Fruit fly (Drosophila melanogaster) whole organism, embryonic: ENCODE results near the gene Glt.

Source experiments
- Adf1 ChIP-seq: fragments of 200-800 bp; sonication (Bioruptor generic); IDR thresholded peaks from 2 replicates; pipeline ENCODE4 v1.3.6; 2022; ENCODE audit warnings: missing biosample characterization, missing genetic modification characterization
- Antp ChIP-seq: fragments of 200-800 bp; sonication (Bioruptor generic); optimal IDR thresholded peaks from 3 replicates; lab custom pipeline; 2016; ENCODE audit warnings: missing biosample characterization, missing genetic modification characterization
- CG10147 ChIP-seq: fragments of 200-800 bp; sonication (Bioruptor generic); optimal IDR thresholded peaks from 2 replicates; lab custom pipeline; 2019; ENCODE audit warnings: missing biosample characterization, mild to moderate bottlenecking, missing genetic modification characterization, moderate library complexity
- CG11085 ChIP-seq: fragments of 200-800 bp; sonication (Bioruptor generic); IDR thresholded peaks from 2 replicates; pipeline ENCODE4 v1.3.6; 2022; ENCODE audit warnings: missing biosample characterization, missing genetic modification characterization
- CG11093 ChIP-seq: fragments of 200-800 bp; sonication (Bioruptor generic); IDR thresholded peaks from 3 replicates; pipeline ENCODE4 v1.3.6; 2022; ENCODE audit warnings: missing biosample characterization, missing genetic modification characterization
- CG13894 ChIP-seq: fragments of 200-800 bp; sonication (Bioruptor generic); optimal IDR thresholded peaks from 3 replicates; lab custom pipeline; 2018; ENCODE audit warnings: missing biosample characterization, mild to moderate bottlenecking, missing genetic modification characterization, moderate library complexity
- CG14860 ChIP-seq: fragments of 200-800 bp; sonication (Bioruptor generic); IDR thresholded peaks from 3 replicates; pipeline ENCODE4 v1.3.6; 2022; ENCODE audit warnings: missing biosample characterization, missing genetic modification characterization; ENCODE audit not compliant: partially characterized antibody
- CG16779 ChIP-seq: fragments of 200-800 bp; sonication (Bioruptor generic); IDR thresholded peaks from 2 replicates; pipeline ENCODE4 v1.3.6; 2022; ENCODE audit warnings: missing biosample characterization, missing genetic modification characterization
- CG17361 ChIP-seq: fragments of 200-800 bp; sonication (Bioruptor generic); IDR thresholded peaks from 3 replicates; pipeline ENCODE4 v1.3.6; 2022; ENCODE audit warnings: missing biosample characterization, missing genetic modification characterization
- CG17612 ChIP-seq: fragments of 200-800 bp; sonication (Bioruptor generic); IDR thresholded peaks from 2 replicates; pipeline ENCODE4 v1.3.6; 2022; ENCODE audit warnings: missing biosample characterization, missing genetic modification characterization
- CG18476 ChIP-seq: fragments of 200-800 bp; sonication (Bioruptor generic); optimal IDR thresholded peaks from 2 replicates; lab custom pipeline; 2016; ENCODE audit warnings: missing biosample characterization, mild to moderate bottlenecking, missing genetic modification characterization
- CG18599 ChIP-seq: fragments of 200-800 bp; sonication (Bioruptor generic); optimal IDR thresholded peaks from 3 replicates; lab custom pipeline; 2017; ENCODE audit warnings: missing biosample characterization, missing genetic modification characterization, mild to moderate bottlenecking, moderate library complexity, missing genetic modification reagents
- CG18619 ChIP-seq: fragments of 200-800 bp; sonication (Bioruptor generic); optimal IDR thresholded peaks from 3 replicates; lab custom pipeline; 2017; ENCODE audit warnings: missing biosample characterization, mild to moderate bottlenecking, missing genetic modification characterization
- CG2129 ChIP-seq: fragments of 200-800 bp; sonication (Bioruptor generic); IDR thresholded peaks from 2 replicates; pipeline ENCODE4 v1.3.6; 2022; ENCODE audit warnings: missing biosample characterization, missing genetic modification characterization; ENCODE audit not compliant: partially characterized antibody
- CG30403 ChIP-seq: fragments of 200-800 bp; sonication (Bioruptor generic); optimal IDR thresholded peaks from 3 replicates; lab custom pipeline; 2016; ENCODE audit warnings: missing biosample characterization, missing genetic modification characterization
- CG3838 ChIP-seq: fragments of 200-800 bp; sonication (Bioruptor generic); optimal IDR thresholded peaks from 3 replicates; lab custom pipeline; 2016; ENCODE audit warnings: missing biosample characterization, missing genetic modification characterization
- CG3847 ChIP-seq: fragments of 200-800 bp; sonication (Bioruptor generic); IDR thresholded peaks from 2 replicates; pipeline ENCODE4 v1.3.6; 2022; ENCODE audit warnings: missing biosample characterization, missing genetic modification characterization
- CG6175 ChIP-seq: fragments of 200-800 bp; sonication (Bioruptor generic); IDR thresholded peaks from 3 replicates; pipeline ENCODE4 v1.3.6; 2022; ENCODE audit warnings: missing biosample characterization, missing genetic modification characterization
- CG7357 ChIP-seq: fragments of 200-800 bp; sonication (Bioruptor generic); IDR thresholded peaks from 3 replicates; pipeline ENCODE4 v1.3.6; 2022; ENCODE audit warnings: missing biosample characterization, missing genetic modification characterization
- CG7786 ChIP-seq: fragments of 200-800 bp; sonication (Bioruptor generic); optimal IDR thresholded peaks from 2 replicates; lab custom pipeline; 2016; ENCODE audit warnings: missing biosample characterization, missing genetic modification characterization
- CG8478 ChIP-seq: fragments of >200 bp; optimal IDR thresholded peaks from 2 replicates; lab custom pipeline; 2018
- CG9817 ChIP-seq: fragments of 200-800 bp; sonication (Bioruptor generic); optimal IDR thresholded peaks from 2 replicates; lab custom pipeline; 2018; ENCODE audit warnings: missing biosample characterization, mild to moderate bottlenecking, missing genetic modification characterization, moderate library complexity
- CG9876 ChIP-seq: fragments of 200-800 bp; sonication (Bioruptor generic); optimal IDR thresholded peaks from 2 replicates; lab custom pipeline; 2016; ENCODE audit warnings: missing biosample characterization, missing genetic modification characterization
- Dfd ChIP-seq, 2 experiments: fragments of >200 bp; optimal IDR thresholded peaks; 2 replicates each; lab custom pipeline; 2017; ENCODE audit warnings: missing biosample characterization in 2 of 2, missing genetic modification characterization in 2 of 2
- Doc3 ChIP-seq: fragments of 200-800 bp; sonication (Bioruptor generic); IDR thresholded peaks from 3 replicates; pipeline ENCODE4 v1.3.6; 2022; ENCODE audit warnings: missing biosample characterization, missing genetic modification characterization; ENCODE audit not compliant: partially characterized antibody
- H2.0 ChIP-seq: fragments of 200-800 bp; sonication (Bioruptor generic); IDR thresholded peaks from 2 replicates; pipeline ENCODE4 v1.3.6; 2022; ENCODE audit warnings: missing biosample characterization, missing genetic modification characterization
- Hr3 ChIP-seq: fragments of 200-800 bp; sonication (Bioruptor generic); optimal IDR thresholded peaks from 3 replicates; lab custom pipeline; 2016; ENCODE audit warnings: missing biosample characterization, missing genetic modification characterization
- Mrtf ChIP-seq: fragments of 200-800 bp; sonication (Bioruptor generic); IDR thresholded peaks from 3 replicates; pipeline ENCODE4 v1.3.6; 2022; ENCODE audit warnings: missing biosample characterization, missing genetic modification characterization
- Nf-YA ChIP-seq: fragments of 200-800 bp; sonication (Bioruptor generic); IDR thresholded peaks from 2 replicates; pipeline ENCODE4 v1.3.6; 2022; ENCODE audit warnings: missing biosample characterization, missing genetic modification characterization
- Ssrp ChIP-seq: fragments of 200-800 bp; sonication (Bioruptor generic); optimal IDR thresholded peaks from 2 replicates; lab custom pipeline; 2018; ENCODE audit warnings: missing biosample characterization, mild to moderate bottlenecking, missing genetic modification characterization, moderate library complexity
- Vsx1 ChIP-seq: fragments of 200-800 bp; sonication (Bioruptor generic); optimal IDR thresholded peaks from 2 replicates; lab custom pipeline; 2017; ENCODE audit warnings: missing biosample characterization, mild to moderate bottlenecking, missing genetic modification characterization, missing genetic modification reagents
- Xrp1 ChIP-seq: fragments of 200-800 bp; sonication (Bioruptor generic); IDR thresholded peaks from 2 replicates; pipeline ENCODE4 v1.3.6; 2022; ENCODE audit warnings: missing biosample characterization, missing genetic modification characterization
- aop ChIP-seq: fragments of 200-800 bp; sonication (Bioruptor generic); IDR thresholded peaks from 2 replicates; pipeline ENCODE4 v1.3.6; 2022; ENCODE audit warnings: missing biosample characterization, missing genetic modification characterization
- ara ChIP-seq: fragments of 200-800 bp; sonication (Bioruptor generic); IDR thresholded peaks from 2 replicates; pipeline ENCODE4 v1.3.6; 2022; ENCODE audit warnings: missing biosample characterization, missing genetic modification characterization
- ase ChIP-seq: fragments of 200-800 bp; sonication (Bioruptor generic); IDR thresholded peaks from 3 replicates; pipeline ENCODE4 v1.3.6; 2022; ENCODE audit warnings: missing biosample characterization, missing genetic modification characterization
- br ChIP-seq: fragments of >200 bp; optimal IDR thresholded peaks from 2 replicates; lab custom pipeline; 2017
- chm ChIP-seq: fragments of 200-800 bp; sonication (Bioruptor generic); IDR thresholded peaks from 2 replicates; pipeline ENCODE4 v1.3.6; 2022; ENCODE audit warnings: missing biosample characterization, missing genetic modification characterization
- crol ChIP-seq: fragments of 200-800 bp; sonication (Bioruptor generic); IDR thresholded peaks from 2 replicates; pipeline ENCODE4 v1.3.6; 2022; ENCODE audit warnings: missing biosample characterization, missing genetic modification characterization
- dmrt99B ChIP-seq: fragments of 200-800 bp; sonication (Bioruptor generic); optimal IDR thresholded peaks from 2 replicates; lab custom pipeline; 2018; ENCODE audit warnings: missing biosample characterization, mild to moderate bottlenecking, missing genetic modification characterization, moderate library complexity
- fd64A ChIP-seq: fragments of 200-800 bp; sonication (Bioruptor generic); optimal IDR thresholded peaks from 3 replicates; lab custom pipeline; 2018; ENCODE audit warnings: missing biosample characterization, mild to moderate bottlenecking, missing genetic modification characterization
- fu2 ChIP-seq: fragments of 200-800 bp; sonication (Bioruptor generic); optimal IDR thresholded peaks from 2 replicates; lab custom pipeline; 2016; ENCODE audit warnings: missing biosample characterization, missing genetic modification characterization
- gro ChIP-seq: fragments of 200-800 bp; sonication (Bioruptor generic); optimal IDR thresholded peaks from 2 replicates; lab custom pipeline; 2016; ENCODE audit warnings: missing biosample characterization, missing genetic modification characterization
- jigr1 ChIP-seq: fragments of 200-800 bp; sonication (Bioruptor generic); IDR thresholded peaks from 3 replicates; pipeline ENCODE4 v1.3.6; 2022; ENCODE audit warnings: missing biosample characterization, missing genetic modification characterization
- mirr ChIP-seq: fragments of 200-800 bp; sonication (Bioruptor generic); optimal IDR thresholded peaks from 3 replicates; lab custom pipeline; 2018; ENCODE audit warnings: missing biosample characterization, mild to moderate bottlenecking, missing genetic modification characterization
- pho ChIP-seq: fragments of 200-800 bp; sonication (Bioruptor generic); optimal IDR thresholded peaks from 2 replicates; lab custom pipeline; 2016; ENCODE audit warnings: missing biosample characterization, missing genetic modification characterization
- sc ChIP-seq, 3 experiments: fragments of >200 bp in 2 of 3; fragments of 200-800 bp in 1 of 3; sonication (Bioruptor generic) in 1 of 3; optimal IDR thresholded peaks; 2 replicates in 2 of 3; 3 replicates in 1 of 3; lab custom pipeline; 2017; ENCODE audit warnings: mild to moderate bottlenecking in 1 of 3, missing biosample characterization in 1 of 3, missing genetic modification characterization in 1 of 3, missing genetic modification reagents in 1 of 3
- slbo ChIP-seq: fragments of 200-800 bp; sonication (Bioruptor generic); IDR thresholded peaks from 2 replicates; pipeline ENCODE4 v1.3.6; 2022; ENCODE audit warnings: missing biosample characterization, missing genetic modification characterization
- sr ChIP-seq: fragments of 200-800 bp; sonication (Bioruptor generic); IDR thresholded peaks from 3 replicates; pipeline ENCODE4 v1.3.6; 2022; ENCODE audit warnings: missing biosample characterization, missing genetic modification characterization
- unc-4 ChIP-seq: fragments of 200-800 bp; sonication (Bioruptor generic); IDR thresholded peaks from 2 replicates; pipeline ENCODE4 v1.3.6; 2022; ENCODE audit warnings: missing biosample characterization, missing genetic modification characterization; ENCODE audit not compliant: partially characterized antibody
- vfl ChIP-seq: fragments of 200-800 bp; sonication (Bioruptor generic); optimal IDR thresholded peaks from 2 replicates; lab custom pipeline; 2016; ENCODE audit warnings: missing biosample characterization, missing genetic modification characterization

Gene Glt

dm6 chr2L:8691292-8691975, 18.9 kb downstream of the Glt start (continued):
- 0 out of 3 replicates have a peak, but pooled peaks have one; percentile 28 for TF ChIP-seq CG11093 (GFP tag; lab: Robert Waterston, UW)
- TF ChIP-seq CG18599 = peak; percentile 83
- TF ChIP-seq CG18476 (GFP tag; lab: Kevin White, UChicago) = peak; percentile 80
- TF ChIP-seq Nf-YA = no peak
- TF ChIP-seq CG16779 (GFP tag; lab: Robert Waterston, UW) = no peak
- peak; percentile 65; the same call in 1 of the 2 replicates for TF ChIP-seq slbo
- peak; percentile 46; the same call in 1 of the 2 replicates for TF ChIP-seq ara (GFP tag; lab: Robert Waterston, UW)
- TF ChIP-seq CG7357 (GFP tag; lab: Robert Waterston, UW) = peak; percentile 72; the same call in 2 of the 3 replicates
- TF ChIP-seq CG3838 (GFP tag; lab: Kevin White, UChicago) = peak; percentile 24
- peak; percentile 92 for TF ChIP-seq CG18619
- TF ChIP-seq aop = no peak
- peak; percentile 84 for TF ChIP-seq Xrp1 (GFP tag; lab: Robert Waterston, UW)
- TF ChIP-seq CG11085 (GFP tag; lab: Robert Waterston, UW) = no peak; the same call in 1 of the 2 replicates
- peak; percentile 35 for TF ChIP-seq fu2
- TF ChIP-seq Dfd (GFP tag; optimal IDR thresholded peaks at IDR 0.05; lab: Kevin White, UChicago) = no peak
- no peak for TF ChIP-seq br
- 0 out of 3 replicates have a peak, but pooled peaks have one; percentile 12 for TF ChIP-seq Doc3 (GFP tag; lab: Robert Waterston, UW)
- TF ChIP-seq mirr (GFP tag; lab: Kevin White, UChicago) = peak; percentile 55
- TF ChIP-seq pho (GFP tag; lab: Kevin White, UChicago) = peak; percentile 70
- peak; percentile 56; the same call in 2 of the 3 replicates for TF ChIP-seq Mrtf (GFP tag; lab: Robert Waterston, UW)
- peak; percentile 26 for TF ChIP-seq CG7786
- peak; percentile 89 for TF ChIP-seq Hr3 (GFP tag; lab: Kevin White, UChicago)
- TF ChIP-seq Antp = peak; percentile 31
- TF ChIP-seq CG13894 = peak; percentile 52
- TF ChIP-seq gro (GFP tag; lab: Kevin White, UChicago) = peak; percentile 61
- TF ChIP-seq Ssrp = peak; percentile 90
- no peak for TF ChIP-seq vfl
- TF ChIP-seq CG9817 (tag; lab: Kevin White, UChicago) = peak; percentile 74
- peak; percentile 19; the same call in 1 of the 2 replicates for TF ChIP-seq Adf1
- peak; percentile 52 for TF ChIP-seq H2.0 (GFP tag; lab: Robert Waterston, UW)
- no peak for TF ChIP-seq CG8478 (lab: Kevin White, UChicago)
- TF ChIP-seq CG2129 (GFP tag; lab: Robert Waterston, UW) = no peak
- TF ChIP-seq sr (GFP tag; lab: Robert Waterston, UW) = no peak; the same call in 1 of the 3 replicates
- TF ChIP-seq sc (optimal IDR thresholded peaks at IDR 0.05; lab: Kevin White, UChicago) = no peak
- TF ChIP-seq sc (GFP tag; optimal IDR thresholded peaks at IDR 0.05; lab: Kevin White, UChicago) = peak; percentile 84
- peak; percentile 12; the same call in 1 of the 2 replicates for TF ChIP-seq CG17612
- 0 out of 3 replicates have a peak, but pooled peaks have one; percentile 18 for TF ChIP-seq CG6175 (GFP tag; lab: Robert Waterston, UW)
- peak; percentile 89 for TF ChIP-seq CG10147
- TF ChIP-seq crol (GFP tag; lab: Robert Waterston, UW) = no peak
- peak; percentile 73 for TF ChIP-seq chm (GFP tag; lab: Robert Waterston, UW)
- peak; percentile 23 for TF ChIP-seq CG9876
- TF ChIP-seq fd64A (GFP tag; lab: Kevin White, UChicago) = peak; percentile 57
- TF ChIP-seq Vsx1 = peak; percentile 74
- peak; percentile 92 for TF ChIP-seq CG30403 (GFP tag; lab: Kevin White, UChicago)
- TF ChIP-seq unc-4 = no peak
- TF ChIP-seq ase = peak; percentile 45; the same call in 1 of the 3 replicates
- TF ChIP-seq jigr1 (GFP tag; lab: Robert Waterston, UW) = peak; percentile 48; the same call in 1 of the 3 replicates
- peak; percentile 98 for TF ChIP-seq CG17361
- peak; percentile 47; the same call in 1 of the 3 replicates for TF ChIP-seq CG14860 (GFP tag; lab: Robert Waterston, UW)
- peak; percentile 72 for TF ChIP-seq CG3847
- peak; percentile 94 for TF ChIP-seq dmrt99B (tag; lab: Kevin White, UChicago)
